Worm (Caenorhabditis elegans) whole organism, L4/young adult: ENCODE results near the gene scl-13.
A peak's percentile ranks its signal among the peaks of the same experiment; 100 is the strongest.

Source experiments
- W03F9.2 ChIP-seq: fragments of 150-350 bp; optimal IDR thresholded peaks from 2 replicates; lab custom pipeline; 2014; ENCODE audit warnings: missing biosample characterization, missing genetic modification characterization
- dao-5 ChIP-seq: sonication (generic microtip); optimal IDR thresholded peaks from 2 replicates; lab custom pipeline; 2016; ENCODE audit warnings: missing genotype, missing genetic modification characterization, moderate library complexity, missing compliant biosample characterization
- him-1 ChIP-seq: sonication (generic microtip); optimal IDR thresholded peaks from 2 replicates; lab custom pipeline; 2016; ENCODE audit warnings: missing genotype, missing genetic modification reagents, missing genetic modification characterization, missing compliant biosample characterization

The scl-13 gene

ce11 chrV:3811541-3811940 lies at the start of gene scl-13:
scl-13 (minus strand) TSS chrV:3811641.
- TF ChIP-seq W03F9.2 (no peak), him-1 (tag; lab: Kevin White, UChicago) (no peak), dao-5 (no peak)

ce11 chrV:3860123-3860522 lies 48.7 kb upstream of the scl-13 start, which contains the start of gene nhr-189:
nhr-189 (minus strand) TSS chrV:3860243.
- TF ChIP-seq W03F9.2 = no peak
- TF ChIP-seq him-1 (tag; lab: Kevin White, UChicago) = no peak

ce11 chrV:3857778-3858177 lies 46.3 kb upstream of the scl-13 start, which contains the start of gene nhr-188:
nhr-188 (minus strand) TSS chrV:3857861.
- TF ChIP-seq W03F9.2 (no peak), dao-5 (no peak), him-1 (tag; lab: Kevin White, UChicago) (no peak)

ce11 chrV:3855916-3856315 lies 44.5 kb upstream of the scl-13 start:
- TF ChIP-seq W03F9.2 (no peak), him-1 (tag; lab: Kevin White, UChicago) (no peak), dao-5 (no peak)

ce11 chrV:3854847-3855246 lies 43.4 kb upstream of the scl-13 start, which contains the start of gene nhr-186:
nhr-186 (minus strand) TSS chrV:3854947.
- TF ChIP-seq W03F9.2 = no peak
- TF ChIP-seq dao-5 = no peak
- no peak for TF ChIP-seq him-1 (tag; lab: Kevin White, UChicago)

- TF ChIP-seq dao-5 (no peak), him-1 (tag; lab: Kevin White, UChicago) (no peak), W03F9.2 (no peak)
These were observed 40.3 kb upstream of the scl-13 start for ce11 chrV:3851760-3852159.

ce11 chrV:3847268-3847667 lies 35.8 kb upstream of the scl-13 start, which contains the start of gene nhr-185:
nhr-185 (minus strand) TSS chrV:3847368.
- TF ChIP-seq W03F9.2 (no peak), dao-5 (no peak), him-1 (tag; lab: Kevin White, UChicago) (no peak)

- TF ChIP-seq dao-5 (no peak), W03F9.2 (no peak), him-1 (tag; lab: Kevin White, UChicago) (no peak)
These were observed 32.5 kb upstream of the scl-13 start, which contains the start of gene ugt-32 for ce11 chrV:3843926-3844325. ugt-32 (minus strand) TSS chrV:3844007.

- no peak for TF ChIP-seq him-1 (tag; lab: Kevin White, UChicago)
- TF ChIP-seq dao-5 = no peak
- no peak for TF ChIP-seq W03F9.2
These were observed 30.0 kb upstream of the scl-13 start for ce11 chrV:3841462-3841861.

ce11 chrV:3832661-3833060 lies 21.2 kb upstream of the scl-13 start:
- TF ChIP-seq him-1 (tag; lab: Kevin White, UChicago) (no peak), dao-5 (no peak), W03F9.2 (no peak)

ce11 chrV:3832103-3832502 lies 20.7 kb upstream of the scl-13 start:
- TF ChIP-seq W03F9.2 (no peak), dao-5 (no peak), him-1 (tag; lab: Kevin White, UChicago) (no peak)

- TF ChIP-seq him-1 (tag; lab: Kevin White, UChicago) (no peak), dao-5 (no peak), W03F9.2 (no peak)
These were observed 20.2 kb upstream of the scl-13 start, which contains the start of gene H10D18.5 for ce11 chrV:3831616-3832015. H10D18.5 (minus strand) TSS chrV:3831716.

- TF ChIP-seq W03F9.2 = no peak
These were observed 13.7 kb upstream of the scl-13 start for ce11 chrV:3825190-3825589.

- TF ChIP-seq him-1 (tag; lab: Kevin White, UChicago) (no peak), W03F9.2 (no peak), dao-5 (no peak)
These were observed 9.4 kb upstream of the scl-13 start for ce11 chrV:3820875-3821274.

ce11 chrV:3814938-3815337 lies 3.5 kb upstream of the scl-13 start, which contains the start of gene H10D18.1:
H10D18.1 (plus strand) TSS chrV:3815214.
- TF ChIP-seq him-1 (tag; lab: Kevin White, UChicago) (peak; percentile 10), dao-5 (no peak)

ce11 chrV:3814009-3814408 lies 2.6 kb upstream of the scl-13 start:
- no peak for TF ChIP-seq W03F9.2
- no peak for TF ChIP-seq dao-5
- no peak for TF ChIP-seq him-1 (tag; lab: Kevin White, UChicago)
